Fruit fly (Drosophila melanogaster): ENCODE results near the gene CG34267.

DNA sequence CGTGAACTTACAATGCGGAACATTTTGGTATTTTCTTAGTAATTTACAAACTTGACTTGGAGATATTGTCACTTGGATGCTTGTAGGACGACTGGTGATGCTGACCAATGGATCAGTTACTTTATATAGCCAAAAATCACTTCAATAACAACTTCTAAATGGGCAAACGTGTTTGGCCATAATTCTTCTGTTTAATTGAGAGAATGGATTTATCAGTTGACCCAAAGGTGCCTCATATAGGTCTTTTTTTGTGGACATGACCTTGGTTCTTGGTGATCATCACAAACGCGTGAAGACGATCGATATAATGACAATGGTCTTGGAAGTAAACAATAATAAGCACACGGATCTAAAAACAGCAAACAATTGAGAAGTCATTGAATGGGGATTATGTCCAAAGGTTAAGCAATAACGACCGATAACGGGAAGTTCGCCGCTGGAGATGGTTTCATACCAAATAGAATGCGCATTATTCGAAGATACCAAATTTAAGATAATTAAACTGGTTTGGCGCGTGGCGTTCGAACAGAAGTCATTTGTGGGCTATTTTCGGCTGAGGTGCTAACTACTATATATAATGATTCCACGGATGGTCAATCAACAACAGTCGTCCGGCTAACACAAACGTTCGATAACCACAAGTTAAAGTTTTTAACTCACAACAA is at the start of gene CG34267, which contains the start of gene CG34268:
- TF ChIP-seq CG34406 (GFP tag; optimal IDR thresholded peaks at IDR 0.05) (no peak), CG6792 (GFP tag; optimal IDR thresholded peaks at IDR 0.05) (no peak), net (GFP tag; optimal IDR thresholded peaks at IDR 0.05) (no peak), CG10631 (GFP tag; optimal IDR thresholded peaks at IDR 0.05) (no peak), CG9139 (GFP tag; optimal IDR thresholded peaks at IDR 0.05) (no peak), Sox15 (GFP tag; optimal IDR thresholded peaks at IDR 0.05) (no peak), Blimp-1 (GFP tag; optimal IDR thresholded peaks at IDR 0.05) (no peak), CG8319 (GFP tag; optimal IDR thresholded peaks at IDR 0.05) (no peak)

Data from whole organism, prepupa.